Worm (Caenorhabditis elegans): ENCODE data around the gene F44G4.6.
A peak's percentile ranks its signal among the peaks of the same experiment; 100 is the strongest.

F44G4.6 gene

DNA sequence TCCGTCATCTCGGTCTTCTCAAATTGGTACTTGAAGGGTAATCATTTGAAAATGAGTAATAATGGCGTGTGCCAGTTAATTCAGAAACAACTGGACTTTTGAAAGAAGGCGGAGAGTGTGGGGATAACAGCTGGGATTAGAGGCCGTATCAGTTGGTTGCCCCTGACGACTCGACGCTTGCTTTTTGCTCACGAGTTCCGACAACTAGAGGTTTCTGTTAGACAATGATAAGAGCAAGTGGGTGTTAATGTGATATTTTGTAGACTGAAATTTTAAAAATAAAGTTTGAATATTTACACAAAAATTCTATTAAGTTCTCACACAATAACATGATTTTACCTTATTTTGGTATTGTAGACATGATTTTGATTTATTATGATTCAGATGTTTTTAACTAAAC is 3.5 kb upstream of the F44G4.6 start, which contains the start of gene F44G4.7:
F44G4.7 (minus strand) TSS at position 101 of the 400 bp plus-strand sequence.
- TF ChIP-seq hif-1 (tag; optimal IDR thresholded peaks at IDR 0.05) (no peak), D1046.2 (GFP tag; IDR thresholded peaks at IDR 0.05) (no peak), zfp-3 (GFP tag; conservative IDR thresholded peaks at IDR 0.05) (no peak), jun-1 (tag; optimal IDR thresholded peaks at IDR 0.05) (no peak), lin-29 (GFP tag; IDR thresholded peaks at IDR 0.05) (no peak), pqm-1 (tag; optimal IDR thresholded peaks at IDR 0.05) (no peak), lin-38 (GFP tag; IDR thresholded peaks at IDR 0.05) (no peak), zag-1 (tag; optimal IDR thresholded peaks at IDR 0.05) (no peak), nhr-25 (tag; optimal IDR thresholded peaks at IDR 0.05; ENCODE audit: borderline replicate concordance, insufficient read depth) (no peak), Y75B8A.6 (GFP tag; IDR thresholded peaks at IDR 0.05) (no peak)

ce11 chrII:9000331-9000730 is 1.3 kb downstream of the F44G4.6 start, which contains the start of gene F44G4.5:
TSS of gene F44G4.5 (minus strand) at chrII:9000431.
- TF ChIP-seq snpc-4 (tag; optimal IDR thresholded peaks at IDR 0.05) (no peak), D1046.2 (GFP tag; IDR thresholded peaks at IDR 0.05) (no peak), tag-97 (GFP tag; IDR thresholded peaks at IDR 0.05) (no peak), arid-1 (GFP tag; conservative IDR thresholded peaks at IDR 0.05) (no peak), zfp-2 (tag; optimal IDR thresholded peaks at IDR 0.05) (no peak), F10B5.3 (tag; optimal IDR thresholded peaks at IDR 0.05) (no peak), jun-1 (tag; optimal IDR thresholded peaks at IDR 0.05) (no peak), T26A8.4 (GFP tag; IDR thresholded peaks at IDR 0.05) (no peak), F49E8.2 (tag; optimal IDR thresholded peaks at IDR 0.05; ENCODE audit: borderline replicate concordance) (no peak), R02D3.7 (tag; optimal IDR thresholded peaks at IDR 0.05) (no peak), zip-11 (GFP tag; IDR thresholded peaks at IDR 0.05) (no peak), unc-39 (tag; optimal IDR thresholded peaks at IDR 0.05) (no peak), php-3 (GFP tag; IDR thresholded peaks at IDR 0.05) (no peak), mdt-29 (GFP tag; IDR thresholded peaks at IDR 0.05) (no peak)

- TF ChIP-seq unc-62 (GFP tag; optimal IDR thresholded peaks at IDR 0.05 in 1 of 2), result peak in 1 of 2 experiments; percentile 37
- no peak for TF ChIP-seq unc-62 (tag; optimal IDR thresholded peaks at IDR 0.05)
- peak; percentile 27 for TF ChIP-seq T20F7.1 (GFP tag; optimal IDR thresholded peaks at IDR 0.05)
- TF ChIP-seq dve-1 (tag; optimal IDR thresholded peaks at IDR 0.05; ENCODE audit: insufficient read depth), result no peak
- TF ChIP-seq zip-11 (GFP tag; IDR thresholded peaks at IDR 0.05), result no peak
- TF ChIP-seq lsy-2 (tag; optimal IDR thresholded peaks at IDR 0.05), result peak in 1 of 2 experiments; percentile 93
- no peak for TF ChIP-seq nhr-76 (tag; optimal IDR thresholded peaks at IDR 0.05)
- no peak for TF ChIP-seq snpc-1.2 (GFP tag; IDR thresholded peaks at IDR 0.05)
- TF ChIP-seq mes-2 (tag; optimal IDR thresholded peaks at IDR 0.05; ENCODE audit: poor library complexity, severe bottlenecking), result peak; percentile 55
- TF ChIP-seq dpl-1 (GFP tag; optimal IDR thresholded peaks at IDR 0.05), result peak; percentile 29
- TF ChIP-seq aha-1 (tag), result peak; percentile 44
- no peak for TF ChIP-seq egl-27 (tag; optimal IDR thresholded peaks at IDR 0.05)
- no peak for TF ChIP-seq mdl-1 (tag; optimal IDR thresholded peaks at IDR 0.05)
- no peak for TF ChIP-seq lin-39 (tag; optimal IDR thresholded peaks at IDR 0.05)
- TF ChIP-seq hlh-11 (tag; optimal IDR thresholded peaks at IDR 0.05), result no peak
Measured at ce11 chrII:8997479-8997878, 4.1 kb downstream of the F44G4.6 start, which contains the start of the genes F44G4.3 and tdp-1. TSS of gene F44G4.3 (minus strand) at chrII:8997662. TSS of gene tdp-1 (plus strand) at chrII:8997825.

DNA sequence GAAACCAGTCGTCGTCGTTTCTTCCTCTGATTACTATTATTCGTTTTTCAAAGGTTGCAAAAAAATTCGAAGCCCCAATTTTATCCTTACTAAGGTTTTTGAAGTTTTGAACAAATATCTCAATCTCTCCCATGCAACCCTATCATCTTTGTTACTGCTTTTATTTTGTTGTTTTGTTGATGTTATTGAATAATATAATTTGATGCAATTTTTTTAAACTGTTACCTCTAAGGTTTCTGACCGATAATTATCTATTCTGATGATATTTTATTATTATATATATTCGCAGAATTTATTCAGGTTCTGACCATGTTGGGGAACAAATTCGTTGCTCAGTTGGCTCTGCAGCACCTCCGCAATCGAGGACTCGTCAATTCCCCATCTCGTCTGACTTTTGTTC is 5.5 kb downstream of the F44G4.6 start, which contains the start of gene ndub-2:
ndub-2 (plus strand) TSS at position 301 of the 400 bp plus-strand sequence.
- TF ChIP-seq ces-1 (GFP tag; optimal IDR thresholded peaks at IDR 0.05) (no peak), dmd-9 (GFP tag; IDR thresholded peaks at IDR 0.05) (no peak), T26A8.4 (GFP tag; IDR thresholded peaks at IDR 0.05) (no peak), mdl-1 (tag; optimal IDR thresholded peaks at IDR 0.05) (no peak)
